Fruit fly (Drosophila melanogaster) whole organism, embryonic: Measurements from ENCODE around the gene Pex1.

Experiments used
- Abd-B ChIP-seq: fragments of 200-800 bp; sonication (Bioruptor generic); optimal IDR thresholded peaks from 2 replicates; lab custom pipeline; 2018; ENCODE audit warnings: missing biosample characterization, mild to moderate bottlenecking, missing genetic modification characterization, moderate library complexity
- Antp ChIP-seq: fragments of 200-800 bp; sonication (Bioruptor generic); optimal IDR thresholded peaks from 3 replicates; lab custom pipeline; 2016; ENCODE audit warnings: missing biosample characterization, missing genetic modification characterization
- BEAF-32 ChIP-seq: fragments of 200-800 bp; sonication (Bioruptor generic); optimal IDR thresholded peaks from 3 replicates; lab custom pipeline; 2017; ENCODE audit warnings: missing biosample characterization, missing genetic modification characterization, mild to moderate bottlenecking, moderate library complexity, missing genetic modification reagents
- C15 ChIP-seq: fragments of 200-800 bp; sonication (Bioruptor generic); IDR thresholded peaks from 3 replicates; pipeline ENCODE4 v1.3.6; 2022; ENCODE audit warnings: missing biosample characterization, missing genetic modification characterization
- CG10147 ChIP-seq: fragments of 200-800 bp; sonication (Bioruptor generic); optimal IDR thresholded peaks from 2 replicates; lab custom pipeline; 2019; ENCODE audit warnings: missing biosample characterization, mild to moderate bottlenecking, missing genetic modification characterization, moderate library complexity
- CG10565 ChIP-seq: fragments of 200-800 bp; sonication (Bioruptor generic); optimal IDR thresholded peaks from 3 replicates; lab custom pipeline; 2016; ENCODE audit warnings: missing biosample characterization, mild to moderate bottlenecking, missing genetic modification characterization
- CG10654 ChIP-seq: fragments of 200-800 bp; sonication (Bioruptor generic); optimal IDR thresholded peaks from 2 replicates; lab custom pipeline; 2016; ENCODE audit warnings: missing biosample characterization, missing genetic modification characterization
- CG11398 ChIP-seq: fragments of 200-800 bp; sonication (Bioruptor generic); optimal IDR thresholded peaks from 2 replicates; lab custom pipeline; 2016; ENCODE audit warnings: missing biosample characterization, missing genetic modification characterization
- CG12071 ChIP-seq: fragments of 200-800 bp; sonication (Bioruptor generic); optimal IDR thresholded peaks from 3 replicates; lab custom pipeline; 2018; ENCODE audit warnings: missing biosample characterization, mild to moderate bottlenecking, missing genetic modification characterization
- CG12236 ChIP-seq: fragments of 200-800 bp; sonication (Bioruptor generic); optimal IDR thresholded peaks from 2 replicates; lab custom pipeline; 2016; ENCODE audit warnings: missing biosample characterization, missing genetic modification characterization
- CG13424 ChIP-seq: fragments of 200-800 bp; sonication (Bioruptor generic); optimal IDR thresholded peaks from 2 replicates; lab custom pipeline; 2019; ENCODE audit warnings: missing biosample characterization, mild to moderate bottlenecking, missing genetic modification characterization, moderate library complexity
- CG13624 ChIP-seq: fragments of 200-800 bp; sonication (Bioruptor generic); optimal IDR thresholded peaks from 2 replicates; lab custom pipeline; 2016; ENCODE audit warnings: missing biosample characterization, missing genetic modification characterization
- CG14965 ChIP-seq: fragments of 200-800 bp; sonication (Bioruptor generic); optimal IDR thresholded peaks from 2 replicates; lab custom pipeline; 2016; ENCODE audit warnings: missing biosample characterization, missing genetic modification characterization, borderline replicate concordance
- CG2202 ChIP-seq: fragments of 200-800 bp; sonication (Bioruptor generic); optimal IDR thresholded peaks from 2 replicates; lab custom pipeline; 2018; ENCODE audit warnings: missing biosample characterization, mild to moderate bottlenecking, missing genetic modification characterization
- CG33213 ChIP-seq: fragments of 200-800 bp; sonication (Bioruptor generic); optimal IDR thresholded peaks from 3 replicates; lab custom pipeline; 2016; ENCODE audit warnings: missing biosample characterization, missing genetic modification characterization
- CG3407 ChIP-seq: fragments of 200-800 bp; sonication (Bioruptor generic); optimal IDR thresholded peaks from 2 replicates; lab custom pipeline; 2018; ENCODE audit warnings: missing biosample characterization, mild to moderate bottlenecking, missing genetic modification characterization
- CG3847 ChIP-seq: fragments of 200-800 bp; sonication (Bioruptor generic); IDR thresholded peaks from 2 replicates; pipeline ENCODE4 v1.3.6; 2022; ENCODE audit warnings: missing biosample characterization, missing genetic modification characterization
- CG4854 ChIP-seq: fragments of 200-800 bp; sonication (Bioruptor generic); optimal IDR thresholded peaks from 2 replicates; lab custom pipeline; 2016; ENCODE audit warnings: missing biosample characterization, missing genetic modification characterization, inconsistent platforms
- CG6765 ChIP-seq: fragments of 200-800 bp; sonication (Bioruptor generic); optimal IDR thresholded peaks from 3 replicates; lab custom pipeline; 2017; ENCODE audit warnings: missing biosample characterization, mild to moderate bottlenecking, missing genetic modification characterization
- CG7839 ChIP-seq: fragments of 200-800 bp; sonication (Bioruptor generic); optimal IDR thresholded peaks from 3 replicates; lab custom pipeline; 2018; ENCODE audit warnings: missing biosample characterization, mild to moderate bottlenecking, missing genetic modification characterization, moderate library complexity
- CG7963 ChIP-seq: fragments of 200-800 bp; sonication (Bioruptor generic); IDR thresholded peaks from 3 replicates; pipeline ENCODE4 v1.3.6; 2022; ENCODE audit warnings: missing biosample characterization, missing genetic modification characterization; ENCODE audit not compliant: partially characterized antibody
- CG7987 ChIP-seq: fragments of 200-800 bp; sonication (Bioruptor generic); optimal IDR thresholded peaks from 2 replicates; lab custom pipeline; 2018; ENCODE audit warnings: missing biosample characterization, mild to moderate bottlenecking, missing genetic modification characterization, moderate library complexity
- CG8290 ChIP-seq, 3 experiments: fragments of 200-800 bp; sonication (Bioruptor generic); optimal IDR thresholded peaks; 2 replicates each; lab custom pipeline; 2016 to 2019; ENCODE audit warnings: missing biosample characterization in 3 of 3, missing genetic modification characterization in 3 of 3, mild to moderate bottlenecking in 2 of 3, moderate library complexity in 1 of 3
- CG9215 ChIP-seq: fragments of 200-800 bp; sonication (Bioruptor generic); IDR thresholded peaks from 2 replicates; pipeline ENCODE4 v1.3.6; 2022; ENCODE audit warnings: missing biosample characterization, missing genetic modification characterization
- Dll ChIP-seq: fragments of 200-800 bp; sonication (Bioruptor generic); IDR thresholded peaks from 4 replicates; pipeline ENCODE4 v1.3.6; 2022; ENCODE audit warnings: missing biosample characterization, missing genetic modification characterization; ENCODE audit not compliant: partially characterized antibody
- Doc3 ChIP-seq: fragments of 200-800 bp; sonication (Bioruptor generic); IDR thresholded peaks from 3 replicates; pipeline ENCODE4 v1.3.6; 2022; ENCODE audit warnings: missing biosample characterization, missing genetic modification characterization; ENCODE audit not compliant: partially characterized antibody
- Gsc ChIP-seq: fragments of 200-800 bp; sonication (Bioruptor generic); IDR thresholded peaks from 2 replicates; pipeline ENCODE4 v1.3.6; 2022; ENCODE audit warnings: missing biosample characterization, missing genetic modification characterization
- Gug ChIP-seq: fragments of 200-800 bp; sonication (Bioruptor generic); IDR thresholded peaks from 4 replicates; pipeline ENCODE4 v1.3.6; 2022; ENCODE audit warnings: missing biosample characterization, missing genetic modification characterization
- HLH54F ChIP-seq: fragments of 200-800 bp; sonication (Bioruptor generic); optimal IDR thresholded peaks from 3 replicates; lab custom pipeline; 2016; ENCODE audit warnings: missing biosample characterization, missing genetic modification characterization
- Hr39 ChIP-seq: fragments of >200 bp; optimal IDR thresholded peaks from 2 replicates; lab custom pipeline; 2017
- Hr78 ChIP-seq, 2 experiments: fragments of 200-800 bp in 1 of 2; fragments of >200 bp in 1 of 2; sonication (Bioruptor generic) in 1 of 2; optimal IDR thresholded peaks; 2 replicates each; lab custom pipeline; 2017 to 2019; ENCODE audit warnings: missing biosample characterization in 2 of 2, missing genetic modification characterization in 2 of 2, mild to moderate bottlenecking in 1 of 2, moderate library complexity in 1 of 2
- Kr ChIP-seq: fragments of 200-800 bp; sonication (Bioruptor generic); optimal IDR thresholded peaks from 2 replicates; lab custom pipeline; 2017; ENCODE audit warnings: missing biosample characterization, mild to moderate bottlenecking, missing genetic modification characterization
- Lim3 ChIP-seq: fragments of 200-800 bp; sonication (Bioruptor generic); IDR thresholded peaks from 2 replicates; pipeline ENCODE4 v1.3.6; 2022; ENCODE audit warnings: missing biosample characterization, missing genetic modification characterization
- Mad ChIP-seq: fragments of 200-800 bp; sonication (Bioruptor generic); optimal IDR thresholded peaks from 2 replicates; lab custom pipeline; 2016; ENCODE audit warnings: missing biosample characterization, missing genetic modification characterization
- Nf-YB ChIP-seq: fragments of 200-800 bp; sonication (Bioruptor generic); optimal IDR thresholded peaks from 3 replicates; lab custom pipeline; 2019; ENCODE audit warnings: missing biosample characterization, mild to moderate bottlenecking, missing genetic modification characterization, moderate library complexity
- NfI ChIP-seq: fragments of 200-800 bp; sonication (Bioruptor generic); optimal IDR thresholded peaks from 3 replicates; lab custom pipeline; 2018; ENCODE audit warnings: missing biosample characterization, mild to moderate bottlenecking, missing genetic modification characterization, moderate library complexity
- TFAM ChIP-seq: fragments of 200-800 bp; sonication (Bioruptor generic); optimal IDR thresholded peaks from 2 replicates; lab custom pipeline; 2017; ENCODE audit warnings: missing biosample characterization, missing genetic modification characterization, inconsistent platforms
- ab ChIP-seq: fragments of 200-800 bp; sonication (Bioruptor generic); optimal IDR thresholded peaks from 2 replicates; lab custom pipeline; 2016; ENCODE audit warnings: missing biosample characterization, missing genetic modification characterization
- al ChIP-seq: fragments of 200-800 bp; sonication (Bioruptor generic); IDR thresholded peaks from 2 replicates; pipeline ENCODE4 v1.3.6; 2022; ENCODE audit warnings: missing biosample characterization, missing genetic modification characterization
- cato ChIP-seq: fragments of 200-800 bp; sonication (Bioruptor generic); optimal IDR thresholded peaks from 2 replicates; lab custom pipeline; 2016; ENCODE audit warnings: missing biosample characterization, missing genetic modification characterization, borderline replicate concordance
- corto ChIP-seq: fragments of 200-800 bp; sonication (Bioruptor generic); optimal IDR thresholded peaks from 2 replicates; lab custom pipeline; 2016; ENCODE audit warnings: missing biosample characterization, mild to moderate bottlenecking, missing genetic modification characterization, moderate library complexity
- ham ChIP-seq: fragments of 200-800 bp; sonication (Bioruptor generic); IDR thresholded peaks from 2 replicates; pipeline ENCODE4 v1.3.6; 2022; ENCODE audit warnings: missing biosample characterization, missing genetic modification characterization
- klu ChIP-seq: fragments of 200-800 bp; sonication (Bioruptor generic); IDR thresholded peaks from 2 replicates; pipeline ENCODE4 v1.3.6; 2022; ENCODE audit warnings: missing biosample characterization, missing genetic modification characterization
- nerfin-2 ChIP-seq: fragments of 200-800 bp; sonication (Bioruptor generic); IDR thresholded peaks from 2 replicates; pipeline ENCODE4 v1.3.6; 2022; ENCODE audit warnings: missing biosample characterization, missing genetic modification characterization; ENCODE audit not compliant: partially characterized antibody
- pita ChIP-seq: fragments of 200-800 bp; sonication (Bioruptor generic); optimal IDR thresholded peaks from 2 replicates; lab custom pipeline; 2017; ENCODE audit warnings: missing biosample characterization, mild to moderate bottlenecking, missing genetic modification characterization
- pum ChIP-seq: fragments of 200-800 bp; sonication (Bioruptor generic); optimal IDR thresholded peaks from 2 replicates; lab custom pipeline; 2016; ENCODE audit warnings: missing biosample characterization, missing genetic modification characterization
- twi ChIP-seq: fragments of 200-800 bp; optimal IDR thresholded peaks from 2 replicates; lab custom pipeline; 2019; ENCODE audit warnings: missing biosample characterization, mild to moderate bottlenecking, missing genetic modification characterization, moderate library complexity
- vnd ChIP-seq: fragments of 200-800 bp; sonication (Bioruptor generic); IDR thresholded peaks from 3 replicates; pipeline ENCODE4 v1.3.6; 2022; ENCODE audit warnings: missing biosample characterization, missing genetic modification characterization; ENCODE audit not compliant: partially characterized antibody
- vvl ChIP-seq: fragments of 200-800 bp; sonication (Bioruptor generic); IDR thresholded peaks from 2 replicates; pipeline ENCODE4 v1.3.6; 2022; ENCODE audit warnings: missing biosample characterization, missing genetic modification characterization
- wek ChIP-seq: fragments of 200-800 bp; sonication (Bioruptor generic); optimal IDR thresholded peaks from 3 replicates; lab custom pipeline; 2018; ENCODE audit warnings: missing biosample characterization, mild to moderate bottlenecking, missing genetic modification characterization, moderate library complexity

Pex1 gene

dm6 chr3L:14111411-14111810, 39.7 kb downstream of the Pex1 start (continued):
- TF ChIP-seq Kr (GFP tag; lab: Kevin White, UChicago) (no peak), klu (peak; percentile 70), CG11398 (GFP tag; lab: Kevin White, UChicago) (peak; percentile 52), ham (GFP tag; lab: Robert Waterston, UW) (no peak), Dll (GFP tag; lab: Robert Waterston, UW) (no peak), CG13424 (peak; percentile 82), CG13624 (GFP tag; lab: Kevin White, UChicago) (peak; percentile 76), vvl (GFP tag; lab: Robert Waterston, UW) (peak; percentile 93), Hr39 (lab: Kevin White, UChicago) (no peak), CG9215 (GFP tag; lab: Robert Waterston, UW) (peak; percentile 77), BEAF-32 (GFP tag; lab: Kevin White, UChicago) (peak; percentile 10), Mad (GFP tag; lab: Kevin White, UChicago) (peak; percentile 72), Abd-B (GFP tag; lab: Kevin White, UChicago) (peak; percentile 88), NfI (GFP tag; lab: Kevin White, UChicago) (peak; percentile 83), al (GFP tag; lab: Robert Waterston, UW) (peak; percentile 56), twi (tag; lab: Kevin White, UChicago) (peak; percentile 59), pum (GFP tag; lab: Kevin White, UChicago) (peak; percentile 92), CG12071 (GFP tag; lab: Kevin White, UChicago) (no peak), CG14965 (peak; percentile 97), CG3407 (peak; percentile 49), CG2202 (peak; percentile 38), Hr78 (GFP tag; optimal IDR thresholded peaks at IDR 0.05; lab: Kevin White, UChicago) (no peak), pita (GFP tag; lab: Kevin White, UChicago) (peak; percentile 72), cato (peak; percentile 61), CG10654 (GFP tag; lab: Kevin White, UChicago) (peak; percentile 73), ab (GFP tag; lab: Kevin White, UChicago) (peak; percentile 50), CG8290 (GFP tag; optimal IDR thresholded peaks at IDR 0.05; lab: Kevin White, UChicago) (peak; percentile 84), CG8290 (tag; optimal IDR thresholded peaks at IDR 0.05; lab: Kevin White, UChicago) (peak in 1 of 2 experiments; percentile 90), CG6765 (no peak), nerfin-2 (GFP tag; lab: Robert Waterston, UW) (no peak), CG10565 (GFP tag; lab: Kevin White, UChicago) (no peak), corto (GFP tag; lab: Kevin White, UChicago) (no peak), HLH54F (GFP tag; lab: Kevin White, UChicago) (peak; percentile 90), vnd (GFP tag; lab: Robert Waterston, UW) (no peak), TFAM (GFP tag; lab: Kevin White, UChicago) (no peak), CG3847 (GFP tag; lab: Robert Waterston, UW) (peak; percentile 88), CG10147 (GFP tag; lab: Kevin White, UChicago) (peak; percentile 35), Antp (GFP tag; lab: Kevin White, UChicago) (peak; percentile 86), Gsc (GFP tag; lab: Robert Waterston, UW) (peak; percentile 81), CG7987 (GFP tag; lab: Kevin White, UChicago) (peak; percentile 78), CG33213 (peak; percentile 85), CG4854 (GFP tag; lab: Kevin White, UChicago) (peak; percentile 62), Gug (peak; percentile 87), CG7839 (tag; lab: Kevin White, UChicago) (peak; percentile 82), Nf-YB (GFP tag; lab: Kevin White, UChicago) (peak; percentile 44), CG7963 (no peak), CG12236 (GFP tag; lab: Kevin White, UChicago) (peak; percentile 50), Doc3 (GFP tag; lab: Robert Waterston, UW) (no peak), wek (no peak), C15 (GFP tag; lab: Robert Waterston, UW) (no peak), Lim3 (GFP tag; lab: Robert Waterston, UW) (no peak)
